Fruit fly (Drosophila melanogaster): ENCODE data around the gene CG3402.

The CG3402 gene

DNA sequence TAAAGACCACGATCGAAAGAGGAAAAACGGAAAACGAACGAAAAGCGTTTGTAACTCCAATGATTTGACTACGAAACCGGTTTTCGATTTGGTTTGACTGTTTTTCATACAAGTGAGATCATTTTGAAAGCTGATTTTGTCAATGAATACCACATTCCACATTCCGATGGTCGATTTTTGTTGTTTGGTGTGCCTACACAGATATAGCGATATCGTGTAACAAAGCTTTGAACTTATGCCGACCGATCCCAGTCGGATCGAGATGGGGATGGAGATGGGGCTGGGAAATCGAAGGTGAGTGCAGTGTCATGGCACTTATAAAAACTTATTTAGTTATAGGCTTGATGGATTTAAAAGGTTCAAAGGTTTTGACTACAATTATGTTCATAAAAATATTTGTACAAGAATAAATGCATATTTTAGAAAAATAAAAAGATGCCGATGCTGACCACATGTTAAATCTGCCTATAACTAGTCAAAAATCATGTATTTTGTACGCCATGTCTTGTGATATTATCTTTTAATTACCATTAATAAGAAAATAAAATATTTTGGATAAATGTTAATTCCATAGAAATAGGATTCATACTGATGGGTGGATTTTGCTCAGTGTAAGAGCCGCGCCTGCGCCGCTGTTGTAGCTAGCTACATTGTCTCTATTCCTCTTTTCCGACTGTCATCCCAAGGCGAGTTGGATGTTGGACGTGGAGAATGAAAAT is 10.4 kb downstream of the CG3402 start (continued):
- TF ChIP-seq gsb (GFP tag; IDR thresholded peaks at IDR 0.05) (no peak), Spps (tag; optimal IDR thresholded peaks at IDR 0.05) (no peak), Chrac-16 (GFP tag; optimal IDR thresholded peaks at IDR 0.05) (peak; percentile 43), Blimp-1 (GFP tag; optimal IDR thresholded peaks at IDR 0.05) (peak; percentile 63), CG8359 (GFP tag; optimal IDR thresholded peaks at IDR 0.05; ENCODE audit: borderline replicate concordance) (peak; percentile 12), bsh (GFP tag; optimal IDR thresholded peaks at IDR 0.05) (peak in 1 of 2 experiments; percentile 68), so (GFP tag; IDR thresholded peaks at IDR 0.05) (peak; percentile 48; the same call in 1 of the 3 replicates), D19B (GFP tag; optimal IDR thresholded peaks at IDR 0.05) (peak; percentile 29), jing (GFP tag; optimal IDR thresholded peaks at IDR 0.05) (no peak), seq (GFP tag; IDR thresholded peaks at IDR 0.05) (no peak), az2 (GFP tag; optimal IDR thresholded peaks at IDR 0.05) (peak; percentile 60), CG12744 (GFP tag; optimal IDR thresholded peaks at IDR 0.05) (no peak), hb (GFP tag; IDR thresholded peaks at IDR 0.05; ENCODE audit: partially characterized antibody) (no peak), al (GFP tag; IDR thresholded peaks at IDR 0.05) (peak; percentile 11; the same call in 1 of the 2 replicates), ken (GFP tag; IDR thresholded peaks at IDR 0.05) (0 out of 3 replicates have a peak, but pooled peaks have one; percentile 46), chif (GFP tag; optimal IDR thresholded peaks at IDR 0.05) (peak in 1 of 2 experiments; percentile 7), HHEX (GFP tag; optimal IDR thresholded peaks at IDR 0.05) (peak; percentile 48), gt (GFP tag; IDR thresholded peaks at IDR 0.05) (no peak), CG31441 (GFP tag; IDR thresholded peaks at IDR 0.05) (peak; percentile 84), Hr39 (optimal IDR thresholded peaks at IDR 0.05) (no peak), org-1 (GFP tag; optimal IDR thresholded peaks at IDR 0.05) (no peak), eve (GFP tag; optimal IDR thresholded peaks at IDR 0.05) (peak in 1 of 2 experiments; percentile 57), kah (GFP tag; optimal IDR thresholded peaks at IDR 0.05) (peak; percentile 40), Opbp (GFP tag; IDR thresholded peaks at IDR 0.05; ENCODE audit: partially characterized antibody) (no peak), knrl (GFP tag; IDR thresholded peaks at IDR 0.05; ENCODE audit: partially characterized antibody) (no peak), lov (optimal IDR thresholded peaks at IDR 0.05) (no peak), lov (GFP tag; IDR thresholded peaks at IDR 0.05) (0 out of 3 replicates have a peak, but pooled peaks have one; percentile 20), oc (tag; optimal IDR thresholded peaks at IDR 0.05) (no peak), TFAM (GFP tag; optimal IDR thresholded peaks at IDR 0.05) (no peak), trh (GFP tag; optimal IDR thresholded peaks at IDR 0.05) (no peak), CG12104 (GFP tag; optimal IDR thresholded peaks at IDR 0.05) (peak; percentile 41), CG30403 (GFP tag; optimal IDR thresholded peaks at IDR 0.05) (peak; percentile 69), salm (tag; optimal IDR thresholded peaks at IDR 0.05) (peak; percentile 26), Awh (GFP tag; IDR thresholded peaks at IDR 0.05) (peak; percentile 17; the same call in 1 of the 2 replicates), sens (GFP tag) (peak; percentile 69), otp (GFP tag; IDR thresholded peaks at IDR 0.05) (no peak), bigmax (GFP tag; optimal IDR thresholded peaks at IDR 0.05) (no peak), unc-4 (GFP tag; IDR thresholded peaks at IDR 0.05; ENCODE audit: partially characterized antibody) (no peak), CG33557 (GFP tag; optimal IDR thresholded peaks at IDR 0.05) (peak; percentile 41), Scr (GFP tag; IDR thresholded peaks at IDR 0.05; ENCODE audit: partially characterized antibody) (no peak), CrebB (tag; optimal IDR thresholded peaks at IDR 0.05) (no peak), NfI (GFP tag; optimal IDR thresholded peaks at IDR 0.05) (peak; percentile 21), CG7963 (GFP tag; IDR thresholded peaks at IDR 0.05; ENCODE audit: partially characterized antibody) (no peak), vvl (GFP tag; IDR thresholded peaks at IDR 0.05) (peak; percentile 12; the same call in 1 of the 2 replicates), grn (GFP tag; optimal IDR thresholded peaks at IDR 0.05) (peak; percentile 51), hkb (optimal IDR thresholded peaks at IDR 0.05) (no peak), hkb (GFP tag; IDR thresholded peaks at IDR 0.05) (no peak), ash1 (GFP tag; optimal IDR thresholded peaks at IDR 0.05) (no peak), ci (GFP tag; IDR thresholded peaks at IDR 0.05) (no peak; the same call in 1 of the 3 replicates), CG3995 (GFP tag; optimal IDR thresholded peaks at IDR 0.05) (no peak)

All from whole organism, embryonic.